Fruit fly (Drosophila melanogaster) whole organism, embryonic: ENCODE results near the gene CG33098.

Source experiments
- ATbp ChIP-seq: fragments of 200-800 bp; sonication (Bioruptor generic); optimal IDR thresholded peaks from 2 replicates; lab custom pipeline; 2017; ENCODE audit warnings: missing biosample characterization, mild to moderate bottlenecking, missing genetic modification characterization, missing genetic modification reagents
- Atf3 ChIP-seq: fragments of 200-800 bp; sonication (Bioruptor generic); optimal IDR thresholded peaks from 3 replicates; lab custom pipeline; 2016; ENCODE audit warnings: missing biosample characterization, missing genetic modification characterization
- Awh ChIP-seq: fragments of 200-800 bp; sonication (Bioruptor generic); IDR thresholded peaks from 2 replicates; pipeline ENCODE4, ENCODE4 v1.3.6; 2022; ENCODE audit warnings: missing biosample characterization, missing genetic modification characterization
- Bdp1 ChIP-seq: fragments of 200-800 bp; sonication (Bioruptor generic); optimal IDR thresholded peaks from 3 replicates; lab custom pipeline; 2016; ENCODE audit warnings: missing biosample characterization, missing genetic modification characterization
- CG10366 ChIP-seq: fragments of 200-800 bp; sonication (Bioruptor generic); IDR thresholded peaks from 2 replicates; pipeline ENCODE4 v1.3.6; 2022; ENCODE audit warnings: missing biosample characterization, missing genetic modification characterization
- CG10431 ChIP-seq: fragments of 200-800 bp; sonication (Bioruptor generic); optimal IDR thresholded peaks from 3 replicates; lab custom pipeline; 2018; ENCODE audit warnings: missing biosample characterization, mild to moderate bottlenecking, missing genetic modification characterization
- CG10565 ChIP-seq: fragments of 200-800 bp; sonication (Bioruptor generic); optimal IDR thresholded peaks from 3 replicates; lab custom pipeline; 2016; ENCODE audit warnings: missing biosample characterization, mild to moderate bottlenecking, missing genetic modification characterization
- CG11723 ChIP-seq: fragments of 200-800 bp; sonication (Bioruptor generic); optimal IDR thresholded peaks from 2 replicates; lab custom pipeline; 2017; ENCODE audit warnings: missing biosample characterization, mild to moderate bottlenecking, missing genetic modification characterization
- CG13296 ChIP-seq: fragments of 200-800 bp; sonication (Bioruptor generic); optimal IDR thresholded peaks from 3 replicates; lab custom pipeline; 2018; ENCODE audit warnings: missing biosample characterization, mild to moderate bottlenecking, missing genetic modification characterization
- CG13424 ChIP-seq: fragments of 200-800 bp; sonication (Bioruptor generic); optimal IDR thresholded peaks from 2 replicates; lab custom pipeline; 2019; ENCODE audit warnings: missing biosample characterization, mild to moderate bottlenecking, missing genetic modification characterization, moderate library complexity
- CG17829 ChIP-seq: fragments of 200-800 bp; optimal IDR thresholded peaks from 2 replicates; lab custom pipeline; 2019; ENCODE audit warnings: missing biosample characterization, mild to moderate bottlenecking, missing genetic modification characterization, moderate library complexity
- CG2199 ChIP-seq: fragments of 200-800 bp; sonication (Bioruptor generic); IDR thresholded peaks from 3 replicates; pipeline ENCODE4 v1.3.6; 2022; ENCODE audit warnings: missing biosample characterization, missing genetic modification characterization
- CG3163 ChIP-seq: fragments of 200-800 bp; sonication (Bioruptor generic); optimal IDR thresholded peaks from 3 replicates; lab custom pipeline; 2016; ENCODE audit warnings: missing biosample characterization, missing genetic modification characterization
- CG3995 ChIP-seq: fragments of 200-800 bp; sonication (Bioruptor generic); optimal IDR thresholded peaks from 3 replicates; lab custom pipeline; 2016; ENCODE audit warnings: missing biosample characterization, missing genetic modification characterization
- CG4707 ChIP-seq: fragments of 200-800 bp; sonication (Bioruptor generic); optimal IDR thresholded peaks from 2 replicates; lab custom pipeline; 2018; ENCODE audit warnings: missing biosample characterization, mild to moderate bottlenecking, missing genetic modification characterization, moderate library complexity
- CG6765 ChIP-seq: fragments of 200-800 bp; sonication (Bioruptor generic); optimal IDR thresholded peaks from 3 replicates; lab custom pipeline; 2017; ENCODE audit warnings: missing biosample characterization, mild to moderate bottlenecking, missing genetic modification characterization
- CG7372 ChIP-seq: fragments of 200-800 bp; sonication (Bioruptor generic); IDR thresholded peaks from 2 replicates; pipeline ENCODE4 v1.3.6; 2022; ENCODE audit warnings: missing biosample characterization, missing genetic modification characterization
- CG7987 ChIP-seq: fragments of 200-800 bp; sonication (Bioruptor generic); optimal IDR thresholded peaks from 2 replicates; lab custom pipeline; 2018; ENCODE audit warnings: missing biosample characterization, mild to moderate bottlenecking, missing genetic modification characterization, moderate library complexity
- CG8089 ChIP-seq: fragments of 200-800 bp; sonication (Bioruptor generic); optimal IDR thresholded peaks from 3 replicates; lab custom pipeline; 2016; ENCODE audit warnings: missing biosample characterization, missing genetic modification characterization
- CG8765 ChIP-seq: fragments of 200-800 bp; sonication (Bioruptor generic); IDR thresholded peaks from 2 replicates; pipeline ENCODE4 v1.3.6; 2022; ENCODE audit warnings: missing biosample characterization, missing genetic modification characterization
- CG9876 ChIP-seq: fragments of 200-800 bp; sonication (Bioruptor generic); optimal IDR thresholded peaks from 2 replicates; lab custom pipeline; 2016; ENCODE audit warnings: missing biosample characterization, missing genetic modification characterization
- CG9932 ChIP-seq: fragments of 200-800 bp; sonication (Bioruptor generic); IDR thresholded peaks from 2 replicates; pipeline ENCODE4 v1.3.6; 2022; ENCODE audit warnings: missing biosample characterization, missing genetic modification characterization
- CkIIα-i1 ChIP-seq: fragments of 200-800 bp; sonication (Bioruptor generic); IDR thresholded peaks from 2 replicates; pipeline ENCODE4 v1.3.6; 2022; ENCODE audit warnings: missing biosample characterization, missing genetic modification characterization
- D ChIP-seq, 2 experiments: fragments of 200-800 bp in 1 of 2; fragments of >200 bp in 1 of 2; sonication (Bioruptor generic) in 1 of 2; optimal IDR thresholded peaks; 2 replicates in 1 of 2; 3 replicates in 1 of 2; lab custom pipeline; 2017; ENCODE audit warnings: mild to moderate bottlenecking in 1 of 2, missing biosample characterization in 1 of 2, missing genetic modification characterization in 1 of 2, missing genetic modification reagents in 1 of 2
- Doc2 ChIP-seq: fragments of 200-800 bp; sonication (Bioruptor generic); IDR thresholded peaks from 2 replicates; pipeline ENCODE4 v1.3.6; 2022; ENCODE audit warnings: missing biosample characterization, missing genetic modification characterization
- E2f1 ChIP-seq: fragments of 200-800 bp; sonication (Bioruptor generic); IDR thresholded peaks from 2 replicates; pipeline ENCODE4 v1.3.6; 2022; ENCODE audit warnings: missing biosample characterization, missing genetic modification characterization
- Elba2 ChIP-seq: fragments of 200-800 bp; sonication (Bioruptor generic); optimal IDR thresholded peaks from 3 replicates; lab custom pipeline; 2016; ENCODE audit warnings: missing biosample characterization, missing genetic modification characterization
- Lim3 ChIP-seq: fragments of 200-800 bp; sonication (Bioruptor generic); IDR thresholded peaks from 2 replicates; pipeline ENCODE4 v1.3.6; 2022; ENCODE audit warnings: missing biosample characterization, missing genetic modification characterization
- NC2β ChIP-seq: fragments of 200-800 bp; sonication (Bioruptor generic); optimal IDR thresholded peaks from 2 replicates; lab custom pipeline; 2016; ENCODE audit warnings: missing biosample characterization, missing genetic modification characterization
- Optix ChIP-seq: fragments of 200-800 bp; sonication (Bioruptor generic); IDR thresholded peaks from 3 replicates; pipeline ENCODE4 v1.3.6; 2022; ENCODE audit warnings: missing biosample characterization, missing genetic modification characterization
- Ptx1 ChIP-seq: fragments of 200-800 bp; sonication (Bioruptor generic); IDR thresholded peaks from 2 replicates; pipeline ENCODE4 v1.3.6; 2022; ENCODE audit warnings: missing biosample characterization, missing genetic modification characterization
- Spps ChIP-seq: fragments of 200-800 bp; sonication (Bioruptor generic); optimal IDR thresholded peaks from 2 replicates; lab custom pipeline; 2018; ENCODE audit warnings: missing biosample characterization, mild to moderate bottlenecking, missing genetic modification characterization
- Trl ChIP-seq, 3 experiments: fragments of >200 bp in 2 of 3; fragments of 200-800 bp in 1 of 3; sonication (Bioruptor generic) in 1 of 3; optimal IDR thresholded peaks; 2 replicates in 1 of 3; 3 replicates in 2 of 3; lab custom pipeline; 2016 to 2017; ENCODE audit warnings: missing biosample characterization in 1 of 3, missing genetic modification characterization in 1 of 3
- ems ChIP-seq: fragments of 200-800 bp; sonication (Bioruptor generic); optimal IDR thresholded peaks from 3 replicates; lab custom pipeline; 2016; ENCODE audit warnings: missing biosample characterization, missing genetic modification characterization
- ewg ChIP-seq: fragments of 200-800 bp; sonication (Bioruptor generic); optimal IDR thresholded peaks from 3 replicates; lab custom pipeline; 2017; ENCODE audit warnings: mild to moderate bottlenecking, missing biosample characterization, missing genetic modification reagents, missing genetic modification characterization
- fd3F ChIP-seq: fragments of 200-800 bp; sonication (Bioruptor generic); optimal IDR thresholded peaks from 2 replicates; lab custom pipeline; 2018; ENCODE audit warnings: missing biosample characterization, mild to moderate bottlenecking, missing genetic modification characterization, moderate library complexity
- hbn ChIP-seq: fragments of 200-800 bp; sonication (Bioruptor generic); IDR thresholded peaks from 2 replicates; pipeline ENCODE4 v1.3.6; 2022; ENCODE audit warnings: missing biosample characterization, missing genetic modification characterization; ENCODE audit not compliant: partially characterized antibody
- kah ChIP-seq: fragments of 200-800 bp; sonication (Bioruptor generic); optimal IDR thresholded peaks from 2 replicates; lab custom pipeline; 2018; ENCODE audit warnings: missing biosample characterization, mild to moderate bottlenecking, missing genetic modification characterization
- kay ChIP-seq: fragments of 200-800 bp; sonication (Bioruptor generic); optimal IDR thresholded peaks from 2 replicates; lab custom pipeline; 2016; ENCODE audit warnings: missing biosample characterization, missing genetic modification characterization
- ken ChIP-seq: fragments of 200-800 bp; sonication (Bioruptor generic); IDR thresholded peaks from 3 replicates; pipeline ENCODE4 v1.3.6; 2022; ENCODE audit warnings: missing biosample characterization, missing genetic modification characterization
- lmd ChIP-seq: fragments of 200-800 bp; sonication (Bioruptor generic); IDR thresholded peaks from 2 replicates; pipeline ENCODE4 v1.3.6; 2022; ENCODE audit warnings: missing biosample characterization, missing genetic modification characterization
- otp ChIP-seq: fragments of 200-800 bp; sonication (Bioruptor generic); IDR thresholded peaks from 3 replicates; pipeline ENCODE4, ENCODE4 v1.3.6; 2022; ENCODE audit warnings: missing biosample characterization, missing genetic modification characterization
- pfk ChIP-seq: fragments of 200-800 bp; sonication (Bioruptor generic); optimal IDR thresholded peaks from 2 replicates; lab custom pipeline; 2018; ENCODE audit warnings: missing biosample characterization, mild to moderate bottlenecking, missing genetic modification characterization, moderate library complexity
- pnt ChIP-seq: fragments of 200-800 bp; sonication (Bioruptor generic); optimal IDR thresholded peaks from 3 replicates; lab custom pipeline; 2016; ENCODE audit warnings: missing biosample characterization, missing genetic modification characterization
- prd ChIP-seq, 3 experiments: fragments of >200 bp in 2 of 3; fragments of 200-800 bp in 1 of 3; sonication (Bioruptor generic) in 1 of 3; optimal IDR thresholded peaks in 2 of 3; IDR thresholded peaks in 1 of 3; 2 replicates in 2 of 3; 3 replicates in 1 of 3; pipeline versions ENCODE4 v1.3.6 to Lab custom; 2017 to 2022; ENCODE audit warnings: missing biosample characterization in 1 of 3, missing genetic modification characterization in 1 of 3
- sqz ChIP-seq: fragments of 200-800 bp; sonication (Bioruptor generic); optimal IDR thresholded peaks from 3 replicates; lab custom pipeline; 2018; ENCODE audit warnings: missing biosample characterization, mild to moderate bottlenecking, missing genetic modification characterization
- tna ChIP-seq: fragments of 200-800 bp; sonication (Bioruptor generic); IDR thresholded peaks from 2 replicates; pipeline ENCODE4 v1.3.6; 2022; ENCODE audit warnings: missing biosample characterization, missing genetic modification characterization; ENCODE audit not compliant: partially characterized antibody
- ttk ChIP-seq: fragments of 200-800 bp; sonication (Bioruptor generic); IDR thresholded peaks from 2 replicates; pipeline ENCODE4 v2.1.2; 2022; ENCODE audit warnings: missing biosample characterization, missing genetic modification characterization
- usp ChIP-seq: fragments of >200 bp; optimal IDR thresholded peaks from 2 replicates; lab custom pipeline; 2017; ENCODE audit warnings: missing biosample characterization, missing genetic modification characterization
- wdn ChIP-seq: fragments of 200-800 bp; sonication (Bioruptor generic); IDR thresholded peaks from 2 replicates; pipeline ENCODE4 v1.3.6; 2022; ENCODE audit warnings: missing biosample characterization, missing genetic modification characterization
- zen ChIP-seq: fragments of 200-800 bp; sonication (Bioruptor generic); optimal IDR thresholded peaks from 3 replicates; lab custom pipeline; 2018; ENCODE audit warnings: missing biosample characterization, mild to moderate bottlenecking, missing genetic modification characterization, moderate library complexity

The CG33098 gene

DNA sequence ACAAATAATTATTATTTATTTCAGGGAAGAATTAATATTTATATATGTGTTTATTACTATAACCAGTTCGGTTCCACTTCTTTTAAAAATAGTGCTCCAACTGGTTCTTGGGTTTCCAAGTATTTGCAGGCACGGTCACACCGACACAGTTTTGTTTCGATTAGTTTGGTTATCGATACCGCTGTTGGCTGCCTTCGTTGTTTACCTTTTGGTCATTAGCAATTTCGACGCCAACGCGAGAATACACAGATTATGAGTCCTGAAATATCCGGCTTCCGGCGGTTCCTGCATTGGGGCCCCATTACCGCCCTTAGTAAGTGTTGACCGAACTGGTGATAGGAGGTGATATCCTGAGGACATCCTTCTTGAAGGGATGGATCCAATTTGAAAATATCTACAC is 21.2 kb downstream of the CG33098 start, which contains the start of gene CG5196 (continued):
- TF ChIP-seq ems (no peak), CG8089 (GFP tag; lab: Kevin White, UChicago) (no peak), wdn (GFP tag; lab: Robert Waterston, UW) (no peak), otp (no peak), lmd (GFP tag; lab: Robert Waterston, UW) (no peak), ewg (GFP tag; lab: Kevin White, UChicago) (no peak), Bdp1 (GFP tag; lab: Kevin White, UChicago) (no peak), D (optimal IDR thresholded peaks at IDR 0.05; lab: Kevin White, UChicago) (no peak), D (GFP tag; optimal IDR thresholded peaks at IDR 0.05; lab: Kevin White, UChicago) (no peak), Ptx1 (GFP tag; lab: Robert Waterston, UW) (no peak), CG7987 (GFP tag; lab: Kevin White, UChicago) (peak; percentile 25), CG13424 (tag; lab: Kevin White, UChicago) (peak; percentile 16), Atf3 (GFP tag; lab: Kevin White, UChicago) (no peak), E2f1 (GFP tag; lab: Robert Waterston, UW) (no peak), CG11723 (GFP tag; lab: Kevin White, UChicago) (no peak), kah (peak; percentile 17), ttk (GFP tag; lab: Robert Waterston, UW) (no peak), Lim3 (GFP tag; lab: Robert Waterston, UW) (no peak), prd (optimal IDR thresholded peaks at IDR 0.05; lab: Kevin White, UChicago) (no peak), prd (GFP tag; IDR thresholded peaks at IDR 0.05; lab: Robert Waterston, UW) (no peak), CG4707 (no peak), CG6765 (GFP tag; lab: Kevin White, UChicago) (no peak), sqz (GFP tag; lab: Kevin White, UChicago) (no peak), CG9876 (GFP tag; lab: Kevin White, UChicago) (no peak), tna (peak; percentile 52), Optix (GFP tag; lab: Robert Waterston, UW) (no peak), CG9932 (GFP tag; lab: Robert Waterston, UW) (no peak), usp (no peak), CG7372 (GFP tag; lab: Robert Waterston, UW) (no peak), ATbp (GFP tag; lab: Kevin White, UChicago) (no peak), CG13296 (GFP tag; lab: Kevin White, UChicago) (no peak), NC2β (GFP tag; lab: Kevin White, UChicago) (no peak), CG10565 (GFP tag; lab: Kevin White, UChicago) (no peak), ken (GFP tag; lab: Robert Waterston, UW) (no peak), CG10366 (no peak), CG17829 (peak; percentile 36), hbn (GFP tag; lab: Robert Waterston, UW) (peak; percentile 17; the same call in 1 of the 2 replicates), Trl (optimal IDR thresholded peaks at IDR 0.05; lab: Kevin White, UChicago) (no peak), Trl (GFP tag; optimal IDR thresholded peaks at IDR 0.05; lab: Kevin White, UChicago) (no peak), CG10431 (no peak), CkIIα-i1 (GFP tag; lab: Robert Waterston, UW) (no peak), kay (no peak), CG8765 (GFP tag; lab: Robert Waterston, UW) (no peak), fd3F (GFP tag; lab: Kevin White, UChicago) (no peak), CG2199 (GFP tag; lab: Robert Waterston, UW) (no peak), pnt (GFP tag; lab: Kevin White, UChicago) (no peak), Doc2 (no peak), Awh (GFP tag; lab: Robert Waterston, UW) (no peak), CG3995 (GFP tag; lab: Kevin White, UChicago) (peak; percentile 78), CG3163 (GFP tag; lab: Kevin White, UChicago) (no peak), Spps (no peak), zen (tag; lab: Kevin White, UChicago) (peak; percentile 89), Elba2 (GFP tag; lab: Kevin White, UChicago) (no peak), pfk (no peak)
